Fruit fly (Drosophila melanogaster): ENCODE data around the gene CG32295.
A peak's percentile ranks its signal among the peaks of the same experiment; 100 is the strongest.

The CG32295 gene

dm6 chr3L:2488634-2489033 lies 38.1 kb downstream of the CG32295 start, which contains the start of gene CG1146:
Gene CG1146 (plus strand): TSS chr3L:2488804.
- no peak for TF ChIP-seq jim (GFP tag; optimal IDR thresholded peaks at IDR 0.05)
- no peak for TF ChIP-seq Myc (optimal IDR thresholded peaks at IDR 0.05)
- peak; percentile 26 for TF ChIP-seq h (GFP tag; optimal IDR thresholded peaks at IDR 0.05)
- TF ChIP-seq Sp1 (GFP tag; optimal IDR thresholded peaks at IDR 0.05), result peak; percentile 27
- no peak for TF ChIP-seq Rel (GFP tag; optimal IDR thresholded peaks at IDR 0.05)
- TF ChIP-seq Rel (tag; optimal IDR thresholded peaks at IDR 0.05), result peak; percentile 9

DNA sequence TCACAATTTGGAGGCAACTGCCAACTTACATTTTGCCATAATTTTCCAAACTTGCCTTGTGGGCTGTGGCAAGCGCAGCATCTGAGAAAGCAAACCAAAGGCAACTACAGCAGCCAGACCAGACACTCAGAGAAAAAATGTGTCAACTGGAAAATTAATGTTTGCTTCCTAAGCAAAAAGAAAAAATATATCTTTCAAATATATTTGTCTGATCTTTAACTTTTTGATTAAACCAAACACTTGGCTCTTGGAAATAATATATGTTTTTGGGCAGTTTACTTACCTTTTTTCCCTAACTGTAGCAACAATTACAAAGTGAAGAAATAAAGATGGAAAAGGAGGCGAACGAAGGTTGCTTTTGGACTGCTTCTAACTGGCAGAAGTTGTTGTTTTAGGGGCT lies 39.5 kb downstream of the CG32295 start:
- TF ChIP-seq h (GFP tag; optimal IDR thresholded peaks at IDR 0.05) (peak; percentile 90), OdsH (GFP tag; optimal IDR thresholded peaks at IDR 0.05) (peak; percentile 52), CG9705 (GFP tag; optimal IDR thresholded peaks at IDR 0.05) (peak; percentile 47), dsf (GFP tag; optimal IDR thresholded peaks at IDR 0.05; ENCODE audit: borderline replicate concordance) (no peak), rgr (GFP tag; optimal IDR thresholded peaks at IDR 0.05) (peak; percentile 39), CG32264 (GFP tag; optimal IDR thresholded peaks at IDR 0.05) (peak; percentile 39), Rel (GFP tag; optimal IDR thresholded peaks at IDR 0.05) (peak; percentile 28), Rel (tag; optimal IDR thresholded peaks at IDR 0.05) (no peak), psq (GFP tag; optimal IDR thresholded peaks at IDR 0.05) (peak; percentile 6), fru (GFP tag; optimal IDR thresholded peaks at IDR 0.05) (peak; percentile 87), ey (GFP tag; optimal IDR thresholded peaks at IDR 0.05) (peak; percentile 46), foxo (GFP tag; optimal IDR thresholded peaks at IDR 0.05) (peak in 1 of 2 experiments; percentile 84), br (GFP tag; optimal IDR thresholded peaks at IDR 0.05) (peak; percentile 50), Jra (GFP tag; optimal IDR thresholded peaks at IDR 0.05) (no peak), usp (GFP tag; optimal IDR thresholded peaks at IDR 0.05) (no peak), Hnf4 (GFP tag; optimal IDR thresholded peaks at IDR 0.05) (peak; percentile 51), dmrt93B (GFP tag; optimal IDR thresholded peaks at IDR 0.05) (peak; percentile 50), sage (GFP tag; optimal IDR thresholded peaks at IDR 0.05) (peak; percentile 73), Sp1 (GFP tag; optimal IDR thresholded peaks at IDR 0.05) (peak; percentile 45), Abd-B (GFP tag; optimal IDR thresholded peaks at IDR 0.05) (no peak), HLH106 (tag; optimal IDR thresholded peaks at IDR 0.05) (peak; percentile 69), woc (GFP tag; optimal IDR thresholded peaks at IDR 0.05) (peak; percentile 75)

DNA sequence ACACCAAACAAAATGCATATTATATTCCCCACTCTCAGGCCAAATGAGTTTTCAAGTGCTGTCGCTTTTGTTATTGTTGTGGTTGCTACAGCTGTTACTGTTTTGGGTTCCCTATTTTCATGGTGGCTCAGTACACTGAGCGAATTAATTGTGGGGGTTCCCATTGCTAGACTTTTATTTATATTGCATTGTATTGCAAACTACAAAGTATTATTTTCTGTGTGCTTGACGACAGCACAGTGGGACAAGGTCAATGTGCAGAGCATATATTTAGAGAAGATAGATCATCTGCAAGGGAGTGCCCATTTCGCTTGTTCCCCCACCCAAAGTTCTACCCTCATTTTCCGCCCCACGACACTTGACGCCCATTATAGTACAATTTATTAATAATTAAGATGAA lies 40.3 kb downstream of the CG32295 start:
- peak in 1 of 2 experiments; percentile 10 for TF ChIP-seq foxo (GFP tag; optimal IDR thresholded peaks at IDR 0.05)
- no peak for TF ChIP-seq Myc (optimal IDR thresholded peaks at IDR 0.05)

- TF ChIP-seq usp (GFP tag; optimal IDR thresholded peaks at IDR 0.05), result no peak
- peak; percentile 87 for TF ChIP-seq Myc (optimal IDR thresholded peaks at IDR 0.05)
Measured at dm6 chr3L:2485331-2486115, 41.2 kb downstream of the CG32295 start.

dm6 chr3L:2482941-2483541 lies 43.7 kb downstream of the CG32295 start:
- TF ChIP-seq br (GFP tag; optimal IDR thresholded peaks at IDR 0.05), result no peak
- no peak for TF ChIP-seq dl (GFP tag; optimal IDR thresholded peaks at IDR 0.05; ENCODE audit: insufficient read depth in 1 of 2, partially characterized antibody in 2 of 2)
- no peak for TF ChIP-seq Hnf4 (GFP tag; optimal IDR thresholded peaks at IDR 0.05)
- no peak for TF ChIP-seq Dif (GFP tag; optimal IDR thresholded peaks at IDR 0.05; ENCODE audit: partially characterized antibody)
- TF ChIP-seq OdsH (GFP tag; optimal IDR thresholded peaks at IDR 0.05), result no peak
- no peak for TF ChIP-seq Myc (optimal IDR thresholded peaks at IDR 0.05)
- TF ChIP-seq sage (GFP tag; optimal IDR thresholded peaks at IDR 0.05), result no peak
- TF ChIP-seq N (GFP tag; optimal IDR thresholded peaks at IDR 0.05), result no peak

- TF ChIP-seq Mio (GFP tag; optimal IDR thresholded peaks at IDR 0.05), result no peak
- peak; percentile 6 for TF ChIP-seq h (GFP tag; optimal IDR thresholded peaks at IDR 0.05)
Measured at dm6 chr3L:2481470-2481869, 45.3 kb downstream of the CG32295 start.

Data from whole organism, wandering third instar larva.